Fruit fly (Drosophila melanogaster) whole organism: Measurements from ENCODE around the gene ppk14.

Experiments
- CG8478 ChIP-seq: fragments of >200 bp; optimal IDR thresholded peaks from 2 replicates; lab custom pipeline; 2018; ENCODE audit warnings: inconsistent platforms
- Dll ChIP-seq: fragments of >200 bp; optimal IDR thresholded peaks from 2 replicates; lab custom pipeline; 2017
- psq ChIP-seq: fragments of >200 bp; optimal IDR thresholded peaks from 2 replicates; lab custom pipeline; 2017

DNA sequence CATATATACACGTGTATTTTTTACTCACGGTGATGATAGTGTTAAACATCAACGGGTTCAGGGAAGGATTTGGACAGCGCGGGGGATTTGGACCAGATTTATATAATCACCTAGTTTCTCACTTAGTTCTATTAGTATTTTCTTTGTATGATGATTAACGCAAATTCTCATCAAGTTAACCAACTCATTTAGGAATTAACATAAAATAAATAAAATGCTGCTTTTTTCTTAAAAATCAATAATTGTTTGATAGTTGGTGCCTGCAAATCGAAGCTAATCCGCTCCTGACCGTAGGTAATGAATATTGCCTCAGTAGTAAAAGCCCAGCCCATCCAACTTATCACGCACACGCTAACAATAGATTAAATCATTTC lies 3.0 kb upstream of the ppk14 start:
- TF ChIP-seq CG8478 (lab: Kevin White, UChicago) (no peak), psq (lab: Kevin White, UChicago) (no peak), Dll (no peak)
